Worm (Caenorhabditis elegans): ENCODE measurements around the gene col-85.

DNA sequence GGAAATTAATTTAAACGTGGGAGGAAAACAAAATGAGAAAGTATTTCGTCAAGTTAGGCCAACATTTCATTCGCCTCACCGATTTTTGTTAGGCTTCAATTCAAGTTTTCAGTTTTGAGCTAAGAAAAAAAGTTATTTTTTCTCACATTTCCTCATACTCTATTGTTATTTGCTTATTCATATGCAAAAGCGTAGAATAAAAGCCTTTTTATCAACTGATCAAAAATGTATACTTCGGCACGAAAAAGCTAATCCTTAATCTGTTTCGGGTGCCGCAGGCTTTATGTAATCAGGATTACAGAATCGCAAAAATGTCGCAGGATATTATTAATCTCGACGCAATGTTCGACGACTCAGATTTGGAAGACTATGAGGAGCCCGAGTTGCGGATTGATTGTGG lies 5.0 kb downstream of the col-85 start, which contains the start of gene T21B4.15:
- TF ChIP-seq pha-4 (GFP tag; IDR thresholded peaks at IDR 0.05) (no peak), pha-4 (tag; optimal IDR thresholded peaks at IDR 0.05) (no peak), mdl-1 (tag; optimal IDR thresholded peaks at IDR 0.05) (no peak), nhr-77 (tag; optimal IDR thresholded peaks at IDR 0.05) (no peak), ceh-82 (tag; optimal IDR thresholded peaks at IDR 0.05) (no peak), nhr-76 (tag; optimal IDR thresholded peaks at IDR 0.05) (no peak)

Measured in whole organism, L4 larva.